Fruit fly (Drosophila melanogaster) whole organism, embryonic: ENCODE results near the gene upSET.

Experiments
- Aef1 ChIP-seq: fragments of 200-800 bp; sonication (Bioruptor generic); IDR thresholded peaks from 3 replicates; pipeline ENCODE4 v1.3.6; 2022; ENCODE audit warnings: missing biosample characterization, missing genetic modification characterization
- Atf6 ChIP-seq: fragments of 200-800 bp; sonication (Bioruptor generic); IDR thresholded peaks from 2 replicates; pipeline ENCODE4 v1.3.6; 2022; ENCODE audit warnings: missing biosample characterization, missing genetic modification characterization
- Bteb2 ChIP-seq: fragments of 200-800 bp; sonication (Bioruptor generic); optimal IDR thresholded peaks from 2 replicates; lab custom pipeline; 2016; ENCODE audit warnings: missing biosample characterization, missing genetic modification characterization
- CG11093 ChIP-seq: fragments of 200-800 bp; sonication (Bioruptor generic); IDR thresholded peaks from 3 replicates; pipeline ENCODE4 v1.3.6; 2022; ENCODE audit warnings: missing biosample characterization, missing genetic modification characterization
- CG11398 ChIP-seq: fragments of 200-800 bp; sonication (Bioruptor generic); optimal IDR thresholded peaks from 2 replicates; lab custom pipeline; 2016; ENCODE audit warnings: missing biosample characterization, missing genetic modification characterization
- CG12219 ChIP-seq: fragments of 200-800 bp; sonication (Bioruptor generic); optimal IDR thresholded peaks from 3 replicates; lab custom pipeline; 2018; ENCODE audit warnings: missing biosample characterization, mild to moderate bottlenecking, missing genetic modification characterization
- CG1233 ChIP-seq: fragments of 200-800 bp; sonication (Bioruptor generic); optimal IDR thresholded peaks from 4 replicates; lab custom pipeline; 2018; ENCODE audit warnings: missing biosample characterization, mild to moderate bottlenecking, missing genetic modification characterization
- CG13287 ChIP-seq: fragments of 200-800 bp; sonication (Bioruptor generic); IDR thresholded peaks from 2 replicates; pipeline ENCODE4 v1.3.6; 2022; ENCODE audit warnings: missing biosample characterization, missing genetic modification characterization; ENCODE audit not compliant: partially characterized antibody
- CG13775 ChIP-seq: fragments of 200-800 bp; sonication (Bioruptor generic); optimal IDR thresholded peaks from 3 replicates; lab custom pipeline; 2017; ENCODE audit warnings: missing biosample characterization, mild to moderate bottlenecking, missing genetic modification characterization
- CG14441 ChIP-seq: fragments of 200-800 bp; sonication (Bioruptor generic); IDR thresholded peaks from 2 replicates; pipeline ENCODE4 v1.3.6; 2022; ENCODE audit warnings: missing biosample characterization, missing genetic modification characterization
- CG14710 ChIP-seq: fragments of 200-800 bp; sonication (Bioruptor generic); optimal IDR thresholded peaks from 3 replicates; lab custom pipeline; 2019; ENCODE audit warnings: missing biosample characterization, mild to moderate bottlenecking, missing genetic modification characterization, moderate library complexity
- CG17186 ChIP-seq: fragments of 200-800 bp; sonication (Bioruptor generic); optimal IDR thresholded peaks from 3 replicates; lab custom pipeline; 2017; ENCODE audit warnings: missing biosample characterization, missing genetic modification reagents, missing genetic modification characterization
- CG30403 ChIP-seq: fragments of 200-800 bp; sonication (Bioruptor generic); optimal IDR thresholded peaks from 3 replicates; lab custom pipeline; 2016; ENCODE audit warnings: missing biosample characterization, missing genetic modification characterization
- CG31441 ChIP-seq: fragments of 200-800 bp; sonication (Bioruptor generic); IDR thresholded peaks from 2 replicates; pipeline ENCODE4 v1.3.6; 2022; ENCODE audit warnings: missing biosample characterization, missing genetic modification characterization
- CG3407 ChIP-seq: fragments of 200-800 bp; sonication (Bioruptor generic); optimal IDR thresholded peaks from 2 replicates; lab custom pipeline; 2018; ENCODE audit warnings: missing biosample characterization, mild to moderate bottlenecking, missing genetic modification characterization
- CG4282 ChIP-seq: fragments of 200-800 bp; sonication (Bioruptor generic); optimal IDR thresholded peaks from 2 replicates; lab custom pipeline; 2016; ENCODE audit warnings: missing biosample characterization, missing genetic modification characterization
- CG5180 ChIP-seq: fragments of 200-800 bp; sonication (Bioruptor generic); optimal IDR thresholded peaks from 3 replicates; lab custom pipeline; 2017; ENCODE audit warnings: missing biosample characterization, missing genetic modification characterization, mild to moderate bottlenecking, moderate library complexity, missing genetic modification reagents
- CG5245 ChIP-seq: fragments of 200-800 bp; sonication (Bioruptor generic); optimal IDR thresholded peaks from 3 replicates; lab custom pipeline; 2016; ENCODE audit warnings: missing biosample characterization, missing genetic modification characterization
- CG6765 ChIP-seq: fragments of 200-800 bp; sonication (Bioruptor generic); optimal IDR thresholded peaks from 3 replicates; lab custom pipeline; 2017; ENCODE audit warnings: missing biosample characterization, mild to moderate bottlenecking, missing genetic modification characterization
- CG8765 ChIP-seq: fragments of 200-800 bp; sonication (Bioruptor generic); IDR thresholded peaks from 2 replicates; pipeline ENCODE4 v1.3.6; 2022; ENCODE audit warnings: missing biosample characterization, missing genetic modification characterization
- CG9609 ChIP-seq: fragments of 200-800 bp; sonication (Bioruptor generic); optimal IDR thresholded peaks from 3 replicates; lab custom pipeline; 2016; ENCODE audit warnings: missing biosample characterization, missing genetic modification characterization
- CG9817 ChIP-seq: fragments of 200-800 bp; sonication (Bioruptor generic); optimal IDR thresholded peaks from 2 replicates; lab custom pipeline; 2018; ENCODE audit warnings: missing biosample characterization, mild to moderate bottlenecking, missing genetic modification characterization, moderate library complexity
- CkIIα-i1 ChIP-seq: fragments of 200-800 bp; sonication (Bioruptor generic); IDR thresholded peaks from 2 replicates; pipeline ENCODE4 v1.3.6; 2022; ENCODE audit warnings: missing biosample characterization, missing genetic modification characterization
- Dip3 ChIP-seq: fragments of 200-800 bp; sonication (Bioruptor generic); optimal IDR thresholded peaks from 3 replicates; lab custom pipeline; 2016; ENCODE audit warnings: missing biosample characterization, missing genetic modification characterization
- Doc2 ChIP-seq: fragments of 200-800 bp; sonication (Bioruptor generic); IDR thresholded peaks from 2 replicates; pipeline ENCODE4 v1.3.6; 2022; ENCODE audit warnings: missing biosample characterization, missing genetic modification characterization
- Eip74EF ChIP-seq, 2 experiments: fragments of 200-800 bp in 1 of 2; fragments of >200 bp in 1 of 2; sonication (Bioruptor generic) in 1 of 2; optimal IDR thresholded peaks; 2 replicates each; lab custom pipeline; 2017 to 2019; ENCODE audit warnings: missing biosample characterization in 2 of 2, missing genetic modification characterization in 2 of 2, mild to moderate bottlenecking in 1 of 2, moderate library complexity in 1 of 2
- H2.0 ChIP-seq: fragments of 200-800 bp; sonication (Bioruptor generic); IDR thresholded peaks from 2 replicates; pipeline ENCODE4 v1.3.6; 2022; ENCODE audit warnings: missing biosample characterization, missing genetic modification characterization
- HHEX ChIP-seq: fragments of 200-800 bp; sonication (Bioruptor generic); optimal IDR thresholded peaks from 3 replicates; lab custom pipeline; 2017; ENCODE audit warnings: missing biosample characterization, mild to moderate bottlenecking, missing genetic modification characterization, missing genetic modification reagents
- HLH3B ChIP-seq: fragments of 200-800 bp; sonication (Bioruptor generic); IDR thresholded peaks from 2 replicates; pipeline ENCODE4 v1.3.6; 2022; ENCODE audit warnings: missing biosample characterization, missing genetic modification characterization
- Hmr ChIP-seq: fragments of 200-800 bp; sonication (Bioruptor generic); optimal IDR thresholded peaks from 3 replicates; lab custom pipeline; 2017; ENCODE audit warnings: mild to moderate bottlenecking, missing biosample characterization, missing genetic modification reagents, missing genetic modification characterization
- Lpt ChIP-seq: fragments of >200 bp; optimal IDR thresholded peaks from 2 replicates; lab custom pipeline; 2018; ENCODE audit warnings: missing biosample characterization, missing genetic modification characterization
- MBD-R2 ChIP-seq: fragments of 200-800 bp; sonication (Bioruptor generic); IDR thresholded peaks from 2 replicates; pipeline ENCODE4 v1.3.6; 2022; ENCODE audit warnings: missing biosample characterization, missing genetic modification characterization
- Mad ChIP-seq: fragments of 200-800 bp; sonication (Bioruptor generic); optimal IDR thresholded peaks from 2 replicates; lab custom pipeline; 2016; ENCODE audit warnings: missing biosample characterization, missing genetic modification characterization
- Neu2 ChIP-seq: fragments of 200-800 bp; sonication (Bioruptor generic); optimal IDR thresholded peaks from 3 replicates; lab custom pipeline; 2016; ENCODE audit warnings: missing biosample characterization, missing genetic modification characterization, borderline replicate concordance
- Ptx1 ChIP-seq: fragments of 200-800 bp; sonication (Bioruptor generic); IDR thresholded peaks from 2 replicates; pipeline ENCODE4 v1.3.6; 2022; ENCODE audit warnings: missing biosample characterization, missing genetic modification characterization
- Side ChIP-seq: fragments of 200-800 bp; sonication (Bioruptor generic); optimal IDR thresholded peaks from 2 replicates; lab custom pipeline; 2016; ENCODE audit warnings: missing biosample characterization, missing genetic modification characterization
- croc ChIP-seq: fragments of 200-800 bp; sonication (Bioruptor generic); conservative IDR thresholded peaks from 3 replicates; pipeline ENCODE4 v1.3.6; 2022; ENCODE audit warnings: missing biosample characterization, missing genetic modification characterization
- dpn ChIP-seq, 2 experiments: fragments of 200-800 bp; sonication (Bioruptor generic); optimal IDR thresholded peaks; 3 replicates each; lab custom pipeline; 2016; ENCODE audit warnings: missing biosample characterization in 2 of 2, missing genetic modification characterization in 2 of 2
- fd102C ChIP-seq: fragments of 200-800 bp; sonication (Bioruptor generic); optimal IDR thresholded peaks from 2 replicates; lab custom pipeline; 2018; ENCODE audit warnings: missing biosample characterization, mild to moderate bottlenecking, missing genetic modification characterization, moderate library complexity
- ham ChIP-seq: fragments of 200-800 bp; sonication (Bioruptor generic); IDR thresholded peaks from 2 replicates; pipeline ENCODE4 v1.3.6; 2022; ENCODE audit warnings: missing biosample characterization, missing genetic modification characterization
- lbe ChIP-seq: fragments of 200-800 bp; sonication (Bioruptor generic); optimal IDR thresholded peaks from 2 replicates; lab custom pipeline; 2016; ENCODE audit warnings: missing biosample characterization, mild to moderate bottlenecking, missing genetic modification characterization
- prd ChIP-seq, 3 experiments: fragments of >200 bp in 2 of 3; fragments of 200-800 bp in 1 of 3; sonication (Bioruptor generic) in 1 of 3; optimal IDR thresholded peaks in 2 of 3; IDR thresholded peaks in 1 of 3; 2 replicates in 2 of 3; 3 replicates in 1 of 3; pipeline versions ENCODE4 v1.3.6 to Lab custom; 2017 to 2022; ENCODE audit warnings: missing biosample characterization in 1 of 3, missing genetic modification characterization in 1 of 3
- pzg ChIP-seq: fragments of 200-800 bp; sonication (Bioruptor generic); optimal IDR thresholded peaks from 3 replicates; lab custom pipeline; 2018; ENCODE audit warnings: missing biosample characterization, mild to moderate bottlenecking, missing genetic modification characterization, moderate library complexity
- ranshi ChIP-seq: fragments of 200-800 bp; sonication (Bioruptor generic); IDR thresholded peaks from 2 replicates; pipeline ENCODE4 v1.3.6; 2022; ENCODE audit warnings: missing biosample characterization, missing genetic modification characterization
- ro ChIP-seq: fragments of 200-800 bp; sonication (Bioruptor generic); IDR thresholded peaks from 2 replicates; pipeline ENCODE4 v1.3.6; 2022; ENCODE audit warnings: missing biosample characterization, missing genetic modification characterization
- sens ChIP-seq: fragments of 200-800 bp; sonication (Bioruptor generic); peaks from one replicate; lab custom pipeline; 2016; ENCODE audit warnings: missing biosample characterization, missing genetic modification characterization
- so ChIP-seq: fragments of 200-800 bp; sonication (Bioruptor generic); IDR thresholded peaks from 3 replicates; pipeline ENCODE4 v1.3.6; 2022; ENCODE audit warnings: missing biosample characterization, missing genetic modification characterization
- tap ChIP-seq: fragments of 200-800 bp; optimal IDR thresholded peaks from 3 replicates; lab custom pipeline; 2019; ENCODE audit warnings: missing biosample characterization, mild to moderate bottlenecking, missing genetic modification characterization, moderate library complexity
- tx ChIP-seq: fragments of 200-800 bp; sonication (Bioruptor generic); optimal IDR thresholded peaks from 2 replicates; lab custom pipeline; 2016; ENCODE audit warnings: missing biosample characterization, missing genetic modification characterization
- usp ChIP-seq: fragments of >200 bp; optimal IDR thresholded peaks from 2 replicates; lab custom pipeline; 2017; ENCODE audit warnings: missing biosample characterization, missing genetic modification characterization
- wdn ChIP-seq: fragments of 200-800 bp; sonication (Bioruptor generic); IDR thresholded peaks from 2 replicates; pipeline ENCODE4 v1.3.6; 2022; ENCODE audit warnings: missing biosample characterization, missing genetic modification characterization

Gene upSET

DNA sequence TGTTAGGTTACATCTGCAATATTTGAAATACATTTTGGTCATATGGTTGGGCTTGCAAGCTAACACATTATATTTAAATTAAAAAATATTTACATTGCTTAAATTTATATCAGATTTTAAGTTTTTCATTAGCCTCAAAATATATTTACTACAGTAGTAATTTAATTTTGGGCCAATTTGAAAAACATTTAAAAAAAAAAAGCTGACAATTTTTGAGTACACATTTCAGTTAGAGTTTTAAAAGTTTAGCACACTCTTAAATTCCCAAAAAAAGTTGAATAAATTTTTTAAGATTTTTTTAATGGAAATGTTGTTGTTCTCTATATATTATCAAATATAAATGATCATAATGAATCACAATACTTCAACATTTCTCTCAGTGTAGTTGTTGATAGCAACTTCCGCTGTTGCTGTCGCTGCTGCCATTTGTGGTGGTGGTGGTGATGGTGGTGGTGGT, 44.7 kb upstream of the upSET start (continued):
- TF ChIP-seq Lpt (GFP tag; lab: Kevin White, UChicago) (no peak), CG12219 (no peak), CG4282 (GFP tag; lab: Kevin White, UChicago) (no peak), CG9609 (peak; percentile 37), CG8765 (peak; percentile 24; the same call in 1 of the 2 replicates), sens (peak; percentile 90), Neu2 (no peak), Atf6 (no peak), pzg (GFP tag; lab: Kevin White, UChicago) (no peak), CG6765 (GFP tag; lab: Kevin White, UChicago) (no peak), MBD-R2 (no peak), ro (GFP tag; lab: Robert Waterston, UW) (no peak; the same call in 1 of the 2 replicates), Ptx1 (GFP tag; lab: Robert Waterston, UW) (peak; percentile 46), H2.0 (GFP tag; lab: Robert Waterston, UW) (no peak; the same call in 1 of the 2 replicates), Doc2 (no peak), Bteb2 (GFP tag; lab: Kevin White, UChicago) (peak; percentile 26), dpn (GFP tag; optimal IDR thresholded peaks at IDR 0.05; lab: Kevin White, UChicago) (peak in 1 of 2 experiments; percentile 46), ham (no peak), HLH3B (GFP tag; lab: Robert Waterston, UW) (peak; percentile 26; the same call in 1 of the 2 replicates), prd (optimal IDR thresholded peaks at IDR 0.05; lab: Kevin White, UChicago) (no peak), prd (GFP tag; IDR thresholded peaks at IDR 0.05; lab: Robert Waterston, UW) (peak; percentile 51; the same call in 1 of the 3 replicates), so (GFP tag; lab: Robert Waterston, UW) (0 out of 3 replicates have a peak, but pooled peaks have one; percentile 58), CG3407 (GFP tag; lab: Kevin White, UChicago) (peak; percentile 65), CG11093 (GFP tag; lab: Robert Waterston, UW) (no peak), CG30403 (GFP tag; lab: Kevin White, UChicago) (peak; percentile 83), fd102C (GFP tag; lab: Kevin White, UChicago) (no peak), CG5180 (GFP tag; lab: Kevin White, UChicago) (peak; percentile 53), usp (no peak), tx (GFP tag; lab: Kevin White, UChicago) (no peak), Dip3 (no peak), CG14441 (GFP tag; lab: Robert Waterston, UW) (no peak), lbe (no peak), CG31441 (GFP tag; lab: Robert Waterston, UW) (peak; percentile 85), CkIIα-i1 (no peak), ranshi (GFP tag; lab: Robert Waterston, UW) (peak; percentile 41; the same call in 1 of the 2 replicates), CG11398 (no peak), HHEX (GFP tag; lab: Kevin White, UChicago) (peak; percentile 57), Side (GFP tag; lab: Kevin White, UChicago) (no peak), Eip74EF (GFP tag; optimal IDR thresholded peaks at IDR 0.05; lab: Kevin White, UChicago) (peak in 1 of 2 experiments; percentile 70), Aef1 (GFP tag; lab: Robert Waterston, UW) (peak; percentile 38; the same call in 1 of the 3 replicates), CG14710 (peak; percentile 90), CG9817 (tag; lab: Kevin White, UChicago) (peak; percentile 29), Hmr (no peak), wdn (GFP tag; lab: Robert Waterston, UW) (0 out of 2 replicates have a peak, but pooled peaks have one; percentile 7), croc (GFP tag; lab: Robert Waterston, UW) (no peak; the same call in 1 of the 3 replicates), CG13287 (GFP tag; lab: Robert Waterston, UW) (no peak), CG13775 (GFP tag; lab: Kevin White, UChicago) (peak; percentile 66), Mad (GFP tag; lab: Kevin White, UChicago) (peak; percentile 39), tap (tag; lab: Kevin White, UChicago) (peak; percentile 38), CG5245 (GFP tag; lab: Kevin White, UChicago) (peak; percentile 51), CG17186 (GFP tag; lab: Kevin White, UChicago) (no peak), CG1233 (GFP tag; lab: Kevin White, UChicago) (peak; percentile 54)
